Worm (Caenorhabditis elegans) whole organism, midembryonic: Measurements from ENCODE around the gene cdr-6.

ENCODE experiments used
- cog-1 ChIP-seq: sonication (generic microtip); optimal IDR thresholded peaks from 2 replicates; lab custom pipeline; 2016; ENCODE audit warnings: missing genetic modification characterization, missing compliant biosample characterization
- klf-2 ChIP-seq: fragments of 200-800 bp; sonication (Bioruptor generic); conservative IDR thresholded peaks from 2 replicates; pipeline ENCODE4 v1.3.6; 2022; ENCODE audit warnings: missing genetic modification reagents, missing genetic modification characterization, missing compliant biosample characterization

DNA sequence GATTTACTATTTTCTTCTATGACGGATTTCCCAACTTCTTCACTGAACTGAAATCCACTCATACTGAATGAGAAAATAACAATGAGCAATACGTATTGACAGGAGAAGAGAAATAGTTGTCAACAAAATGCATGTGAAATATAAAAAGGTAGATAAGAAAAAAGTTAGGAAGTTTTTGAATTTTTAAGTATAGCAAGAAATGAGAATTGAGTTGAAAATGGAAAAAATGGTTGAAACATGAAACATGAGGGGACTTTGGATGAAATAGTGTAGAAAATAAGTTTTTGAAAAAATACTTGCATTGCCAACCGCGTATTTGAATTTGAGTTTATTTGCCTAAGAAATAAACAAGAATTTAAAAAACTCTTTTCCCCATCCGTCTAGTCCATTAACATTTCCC is 33.4 kb upstream of the cdr-6 start, which contains the start of the genes pals-38 and C54D10.9:
- TF ChIP-seq klf-2 (GFP tag; lab: Robert Waterston, UW): no peak
- TF ChIP-seq cog-1: no peak
